Worm (Caenorhabditis elegans) whole organism, young adult: Measurements from ENCODE around the gene F54C9.3.

ENCODE experiments used
- B0336.3 ChIP-seq: fragments of 200-800 bp; sonication (Bioruptor generic); IDR thresholded peaks from 2 replicates; pipeline ENCODE4 v1.3.6; 2022; ENCODE audit warnings: missing genetic modification characterization, missing compliant biosample characterization
- C17E4.6 ChIP-seq: fragments of 200-800 bp; sonication (Bioruptor generic); IDR thresholded peaks from 2 replicates; pipeline ENCODE4 v1.3.6; 2022; ENCODE audit warnings: missing genetic modification reagents, missing genetic modification characterization, missing compliant biosample characterization
- F33H1.4 ChIP-seq: fragments of 200-800 bp; sonication (Bioruptor generic); IDR thresholded peaks from 2 replicates; pipeline ENCODE4 v1.3.6; 2022; ENCODE audit warnings: missing genetic modification reagents, missing genetic modification characterization, missing compliant biosample characterization
- F39B2.1 ChIP-seq: fragments of 200-800 bp; sonication (Bioruptor generic); IDR thresholded peaks from 2 replicates; pipeline ENCODE4 v1.3.6; 2022; ENCODE audit warnings: missing genetic modification reagents, missing genetic modification characterization, missing compliant biosample characterization
- F49E8.2 ChIP-seq: sonication (generic microtip); optimal IDR thresholded peaks from 3 replicates; lab custom pipeline; 2017; ENCODE audit warnings: missing genetic modification characterization, mild to moderate bottlenecking, missing compliant biosample characterization, antibody characterized with exemption, moderate library complexity; ENCODE audit not compliant: insufficient read depth
- K12H6.12 ChIP-seq: fragments of 200-800 bp; sonication (Bioruptor generic); optimal IDR thresholded peaks from 2 replicates; lab custom pipeline; 2018; ENCODE audit warnings: mild to moderate bottlenecking, missing genetic modification characterization, missing compliant biosample characterization
- Y53F4B.3 ChIP-seq: fragments of 200-800 bp; sonication (Bioruptor generic); IDR thresholded peaks from 2 replicates; pipeline ENCODE4 v1.3.6; 2022; ENCODE audit warnings: missing genetic modification reagents, missing genetic modification characterization, missing compliant biosample characterization
- Y53G8AR.9 ChIP-seq: fragments of 200-800 bp; sonication (Bioruptor generic); conservative IDR thresholded peaks from 2 replicates; pipeline ENCODE4 v1.3.6; 2022; ENCODE audit warnings: missing genetic modification reagents, missing genetic modification characterization, missing compliant biosample characterization
- ZK185.1 ChIP-seq: sonication (generic microtip); optimal IDR thresholded peaks from 2 replicates; lab custom pipeline; 2016; ENCODE audit warnings: mild to moderate bottlenecking, missing genetic modification characterization, missing compliant biosample characterization; ENCODE audit not compliant: poor library complexity, severe bottlenecking
- ama-1 ChIP-seq, 3 experiments: fragments of 150-350 bp in 1 of 3; sonication (generic microtip) in 2 of 3; optimal IDR thresholded peaks; 2 replicates each; lab custom pipeline; 2014 to 2018; ENCODE audit warnings: missing biosample characterization in 2 of 3, missing genetic modification characterization in 2 of 3, missing genetic modification reagents in 2 of 3
- attf-6 ChIP-seq: fragments of 200-800 bp; sonication (Bioruptor generic); IDR thresholded peaks from 2 replicates; pipeline ENCODE4 v1.3.6; 2022; ENCODE audit warnings: missing genetic modification reagents, missing genetic modification characterization, missing compliant biosample characterization
- cebp-2 ChIP-seq: fragments of 200-800 bp; sonication (Bioruptor generic); IDR thresholded peaks from 2 replicates; pipeline ENCODE4 v1.3.6; 2022; ENCODE audit warnings: missing genetic modification characterization, missing compliant biosample characterization
- ceh-100 ChIP-seq: fragments of 200-800 bp; sonication (Bioruptor generic); IDR thresholded peaks from 2 replicates; pipeline ENCODE4 v1.3.6; 2022; ENCODE audit warnings: missing genetic modification reagents, missing genetic modification characterization, missing compliant biosample characterization
- ceh-40 ChIP-seq: fragments of 200-800 bp; sonication (Bioruptor generic); IDR thresholded peaks from 2 replicates; pipeline ENCODE4 v1.3.6; 2022; ENCODE audit warnings: missing genetic modification characterization, missing compliant biosample characterization
- ceh-91 ChIP-seq: fragments of 200-800 bp; sonication (Bioruptor generic); IDR thresholded peaks from 2 replicates; pipeline ENCODE4 v1.3.6; 2022; ENCODE audit warnings: missing genetic modification reagents, missing genetic modification characterization, missing compliant biosample characterization
- dox-1 ChIP-seq: fragments of 200-800 bp; sonication (Bioruptor generic); IDR thresholded peaks from 2 replicates; pipeline ENCODE4 v1.3.6; 2022; ENCODE audit warnings: missing genetic modification reagents, missing genetic modification characterization, missing compliant biosample characterization
- dpff-1 ChIP-seq: sonication (generic microtip); optimal IDR thresholded peaks from 2 replicates; lab custom pipeline; 2017; ENCODE audit warnings: mild to moderate bottlenecking, missing genetic modification characterization, missing compliant biosample characterization
- ekl-4 ChIP-seq: fragments of 200-800 bp; sonication (Bioruptor generic); IDR thresholded peaks from 2 replicates; pipeline ENCODE4 v1.3.6; 2022; ENCODE audit warnings: missing genetic modification reagents, missing genetic modification characterization, missing compliant biosample characterization
- hlh-12 ChIP-seq: sonication (generic microtip); optimal IDR thresholded peaks from 2 replicates; lab custom pipeline; 2016; ENCODE audit warnings: missing genetic modification characterization, missing compliant biosample characterization
- hlh-26 ChIP-seq: fragments of 200-800 bp; sonication (Bioruptor generic); conservative IDR thresholded peaks from 2 replicates; pipeline ENCODE4 v1.3.6; 2022; ENCODE audit warnings: missing genetic modification reagents, missing genetic modification characterization, missing compliant biosample characterization
- hmg-1.2 ChIP-seq: fragments of 200-800 bp; sonication (Bioruptor generic); IDR thresholded peaks from 2 replicates; pipeline ENCODE4 v1.3.6; 2022; ENCODE audit warnings: missing genetic modification reagents, missing genetic modification characterization, missing compliant biosample characterization
- let-526 ChIP-seq: fragments of 200-800 bp; sonication (Bioruptor generic); IDR thresholded peaks from 2 replicates; pipeline ENCODE4 v1.3.6; 2022; ENCODE audit warnings: missing genetic modification reagents, missing genetic modification characterization, missing compliant biosample characterization
- let-607 ChIP-seq, 2 experiments: fragments of 200-800 bp in 1 of 2; sonication (Bioruptor generic) in 1 of 2; sonication (generic microtip) in 1 of 2; optimal IDR thresholded peaks; 2 replicates each; lab custom pipeline; 2016 to 2018; ENCODE audit warnings: mild to moderate bottlenecking in 2 of 2, missing compliant biosample characterization in 2 of 2, missing genetic modification characterization in 2 of 2, moderate library complexity in 2 of 2, missing genotype in 1 of 2
- lin-54 ChIP-seq: fragments of 200-800 bp; sonication (Bioruptor generic); optimal IDR thresholded peaks from 2 replicates; lab custom pipeline; 2018; ENCODE audit warnings: mild to moderate bottlenecking, missing genetic modification characterization, missing compliant biosample characterization
- lsl-1 ChIP-seq: fragments of 200-800 bp; sonication (Bioruptor generic); optimal IDR thresholded peaks from 2 replicates; lab custom pipeline; 2018; ENCODE audit warnings: mild to moderate bottlenecking, missing genetic modification characterization, moderate library complexity, missing compliant biosample characterization
- madf-3 ChIP-seq: fragments of 200-800 bp; sonication (Bioruptor generic); IDR thresholded peaks from 2 replicates; pipeline ENCODE4 v1.3.6; 2022; ENCODE audit warnings: missing genetic modification reagents, missing genetic modification characterization, missing compliant biosample characterization
- madf-6 ChIP-seq: fragments of 200-800 bp; sonication (Bioruptor generic); IDR thresholded peaks from 2 replicates; pipeline ENCODE4 v1.3.6; 2022; ENCODE audit warnings: missing genetic modification reagents, missing genetic modification characterization, missing compliant biosample characterization
- mxl-1 ChIP-seq: sonication (generic microtip); optimal IDR thresholded peaks from 2 replicates; lab custom pipeline; 2016; ENCODE audit warnings: missing genetic modification characterization, missing compliant biosample characterization
- nfya-1 ChIP-seq: sonication (generic microtip); optimal IDR thresholded peaks from 2 replicates; lab custom pipeline; 2017; ENCODE audit warnings: antibody characterized with exemption, missing compliant biosample characterization, missing genetic modification characterization, borderline replicate concordance; ENCODE audit not compliant: insufficient read depth
- nhr-179 ChIP-seq: sonication (generic microtip); optimal IDR thresholded peaks from 2 replicates; lab custom pipeline; 2016; ENCODE audit warnings: mild to moderate bottlenecking, missing genetic modification characterization, missing compliant biosample characterization
- nhr-27 ChIP-seq: fragments of 200-800 bp; sonication (Bioruptor generic); optimal IDR thresholded peaks from 2 replicates; lab custom pipeline; 2018; ENCODE audit warnings: mild to moderate bottlenecking, missing genetic modification characterization, moderate library complexity, missing compliant biosample characterization
- nhr-80 ChIP-seq: sonication (generic microtip); optimal IDR thresholded peaks from 2 replicates; lab custom pipeline; 2016; ENCODE audit warnings: missing genetic modification characterization, missing compliant biosample characterization
- nhr-90 ChIP-seq: sonication (generic microtip); optimal IDR thresholded peaks from 2 replicates; lab custom pipeline; 2016; ENCODE audit warnings: missing genotype, mild to moderate bottlenecking, missing genetic modification characterization, missing compliant biosample characterization
- pha-4 ChIP-seq: fragments of 150-350 bp; sonication (generic microtip); optimal IDR thresholded peaks from 2 replicates; lab custom pipeline; 2014; ENCODE audit warnings: missing biosample characterization, missing genetic modification reagents, missing genetic modification characterization
- rpc-1 ChIP-seq, 2 experiments: fragments of 150-350 bp in 1 of 2; sonication (generic microtip) in 1 of 2; optimal IDR thresholded peaks; 2 replicates each; lab custom pipeline; 2014 to 2018; ENCODE audit warnings: missing biosample characterization in 1 of 2, missing genetic modification characterization in 1 of 2, missing genetic modification reagents in 1 of 2, missing genotype in 1 of 2
- sdz-38 ChIP-seq: sonication (generic microtip); optimal IDR thresholded peaks from 2 replicates; lab custom pipeline; 2016; ENCODE audit warnings: missing genotype, missing genetic modification characterization, missing compliant biosample characterization
- snpc-1.1 ChIP-seq: sonication (generic microtip); optimal IDR thresholded peaks from 2 replicates; lab custom pipeline; 2017; ENCODE audit warnings: missing genetic modification characterization, mild to moderate bottlenecking, missing compliant biosample characterization, antibody characterized with exemption, moderate library complexity, missing genotype, missing genetic modification reagents; ENCODE audit not compliant: insufficient read depth
- snpc-4 ChIP-seq, 5 experiments: fragments of 150-350 bp in 1 of 5; sonication (generic microtip) in 4 of 5; optimal IDR thresholded peaks; 2 replicates each; lab custom pipeline; 2014 to 2018; ENCODE audit warnings: missing genetic modification characterization in 5 of 5, missing biosample characterization in 3 of 5, antibody characterized with exemption in 2 of 5, mild to moderate bottlenecking in 2 of 5, missing compliant biosample characterization in 2 of 5, missing genotype in 2 of 5, moderate library complexity in 2 of 5, missing genetic modification reagents in 1 of 5
- somi-1 ChIP-seq: fragments of 200-800 bp; sonication (Bioruptor generic); optimal IDR thresholded peaks from 2 replicates; lab custom pipeline; 2018; ENCODE audit warnings: mild to moderate bottlenecking, missing genetic modification characterization, missing compliant biosample characterization
- zim-3 ChIP-seq: sonication (generic microtip); optimal IDR thresholded peaks from 2 replicates; lab custom pipeline; 2017; ENCODE audit warnings: mild to moderate bottlenecking, missing genetic modification characterization, moderate library complexity, missing compliant biosample characterization
- ztf-22 ChIP-seq: fragments of 200-800 bp; sonication (Bioruptor generic); optimal IDR thresholded peaks from 2 replicates; lab custom pipeline; 2018; ENCODE audit warnings: mild to moderate bottlenecking, missing genetic modification characterization, moderate library complexity, missing compliant biosample characterization
- ztf-6 ChIP-seq: fragments of 200-800 bp; sonication (Bioruptor generic); IDR thresholded peaks from 2 replicates; pipeline ENCODE4 v1.3.6; 2022; ENCODE audit warnings: missing genetic modification reagents, missing genetic modification characterization, missing compliant biosample characterization

F54C9.3 gene

DNA sequence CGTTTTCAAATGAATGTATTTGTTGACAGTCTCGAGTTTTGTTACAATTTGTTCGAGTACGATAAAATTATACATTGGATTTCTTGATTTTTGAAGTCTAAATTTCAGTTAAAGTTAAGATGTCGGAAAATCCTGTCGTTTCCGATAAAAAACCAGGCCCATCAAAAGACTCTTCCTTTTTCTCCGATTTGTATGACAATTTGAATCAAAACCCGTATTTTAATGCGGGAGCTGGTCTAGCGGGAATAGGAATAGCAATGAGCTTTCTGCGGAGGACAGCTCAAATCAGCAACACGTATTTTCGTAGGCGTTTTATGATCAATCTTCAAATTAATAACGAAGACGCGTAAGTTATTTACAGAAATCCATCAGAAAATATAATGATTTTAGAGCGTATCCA is 4.3 kb upstream of the F54C9.3 start, which contains the start of gene bcs-1:
TSS of gene bcs-1 (plus strand) at position 109 of the 400 bp plus-strand sequence.
- 0 out of 2 replicates have a peak, but pooled peaks have one; percentile 14 for TF ChIP-seq C17E4.6
- TF ChIP-seq ceh-91 = 0 out of 2 replicates have a peak, but pooled peaks have one; percentile 10
- peak; percentile 52; the same call in 1 of the 2 replicates for TF ChIP-seq B0336.3
- peak; percentile 10 for TF ChIP-seq lin-54 (GFP tag; lab: Kevin White, UChicago)
- TF ChIP-seq ekl-4 (GFP tag; lab: Robert Waterston, UW) = 0 out of 2 replicates have a peak, but pooled peaks have one; percentile 20
- TF ChIP-seq K12H6.12 (tag; lab: Kevin White, UChicago) = no peak
- TF ChIP-seq madf-6 (GFP tag; lab: Robert Waterston, UW) = peak; percentile 70; the same call in 1 of the 2 replicates
- TF ChIP-seq hmg-1.2 (GFP tag; lab: Robert Waterston, UW) = no peak
- 0 out of 2 replicates have a peak, but pooled peaks have one; percentile 67 for TF ChIP-seq madf-3 (GFP tag; lab: Robert Waterston, UW)
- peak; percentile 19 for TF ChIP-seq F33H1.4
- no peak for TF ChIP-seq hlh-12 (tag; lab: Kevin White, UChicago)
- 0 out of 2 replicates have a peak, but pooled peaks have one; percentile 8 for TF ChIP-seq ceh-100 (GFP tag; lab: Robert Waterston, UW)
- no peak for TF ChIP-seq mxl-1 (tag; lab: Kevin White, UChicago)
- TF ChIP-seq Y53G8AR.9 (GFP tag; lab: Robert Waterston, UW) = peak; percentile 61; the same call in 1 of the 2 replicates
- 0 out of 2 replicates have a peak, but pooled peaks have one; percentile 44 for TF ChIP-seq F39B2.1 (GFP tag; lab: Robert Waterston, UW)
- peak; percentile 42 for TF ChIP-seq attf-6 (GFP tag; lab: Robert Waterston, UW)
- peak; percentile 26 for TF ChIP-seq lsl-1 (GFP tag; lab: Kevin White, UChicago)
- peak; percentile 36 for TF ChIP-seq snpc-1.1
- TF ChIP-seq snpc-4 (GFP tag; optimal IDR thresholded peaks at IDR 0.05; lab: Kevin White, UChicago) = peak; percentile 28
- no peak for TF ChIP-seq snpc-4 (tag; optimal IDR thresholded peaks at IDR 0.05; lab: Kevin White, UChicago)

DNA sequence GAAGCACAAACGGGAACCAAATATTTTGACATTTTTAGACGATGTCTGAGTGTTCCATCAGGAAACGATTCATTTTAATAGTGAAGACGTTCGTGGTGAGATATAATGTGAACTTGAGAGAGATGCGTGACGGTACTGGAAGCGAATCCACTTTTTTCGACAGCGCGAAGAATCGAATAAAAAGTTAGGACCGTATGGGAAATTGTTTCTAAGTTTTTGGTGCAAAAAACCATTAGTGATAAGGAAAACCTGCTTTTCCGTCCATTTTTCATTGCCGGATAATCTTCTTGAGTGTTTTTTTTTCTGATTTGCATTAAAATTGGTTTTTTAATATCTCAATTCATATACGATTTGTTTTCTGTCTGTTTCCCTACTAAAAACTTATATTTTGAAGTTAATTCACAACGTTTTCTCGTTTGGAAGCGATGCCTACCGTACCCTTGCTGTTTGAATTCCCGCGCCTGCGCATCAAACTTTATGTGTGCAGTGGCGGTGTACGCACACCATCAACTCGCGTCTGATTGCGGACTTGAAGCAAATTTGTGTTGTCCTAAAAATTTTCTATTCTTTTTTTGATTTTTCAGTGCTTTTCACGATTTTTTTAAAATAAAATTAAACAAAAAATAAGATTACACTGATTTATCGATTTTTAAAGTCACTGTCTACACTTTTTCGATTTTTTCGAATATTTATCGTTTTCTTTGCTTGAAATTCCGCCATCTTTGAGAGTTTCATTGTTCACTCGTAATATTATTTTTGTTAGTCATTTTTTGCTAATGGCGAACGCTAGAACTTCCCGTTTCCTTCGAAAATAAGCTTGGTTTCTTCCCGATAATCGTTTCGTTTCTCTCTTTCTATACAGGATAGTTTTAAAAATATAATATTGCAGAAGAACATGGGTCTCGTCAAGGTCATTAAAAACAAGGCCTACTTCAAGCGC is 2.7 kb upstream of the F54C9.3 start, which contains the start of the genes col-38 and rpl-5:
TSS of gene col-38 (minus strand) at position 51 of the 940 bp plus-strand sequence.
TSS of gene rpl-5 (plus strand) at position 890 of the 940 bp plus-strand sequence.
- TF ChIP-seq sdz-38 (no peak), Y53F4B.3 (GFP tag; lab: Robert Waterston, UW) (no peak), madf-3 (GFP tag; lab: Robert Waterston, UW) (peak; percentile 39; the same call in 1 of the 2 replicates), nhr-90 (tag; lab: Kevin White, UChicago) (peak; percentile 31), F39B2.1 (GFP tag; lab: Robert Waterston, UW) (no peak), cebp-2 (no peak), ztf-6 (no peak), zim-3 (tag; lab: Kevin White, UChicago) (no peak), F49E8.2 (peak; percentile 68), ZK185.1 (tag; lab: Kevin White, UChicago) (peak; percentile 58), somi-1 (no peak), rpc-1 (optimal IDR thresholded peaks at IDR 0.05; lab: Kevin White, UChicago) (no peak), rpc-1 (tag; optimal IDR thresholded peaks at IDR 0.05; lab: Kevin White, UChicago) (no peak), let-607 (tag; optimal IDR thresholded peaks at IDR 0.05; lab: Kevin White, UChicago) (peak; percentile 69 to 83), let-526 (GFP tag; lab: Robert Waterston, UW) (no peak), dpff-1 (tag; lab: Kevin White, UChicago) (no peak), nhr-179 (tag; lab: Kevin White, UChicago) (no peak), ama-1 (optimal IDR thresholded peaks at IDR 0.05; lab: Kevin White, UChicago) (no peak), ama-1 (GFP tag; optimal IDR thresholded peaks at IDR 0.05; lab: Kevin White, UChicago) (peak in 1 of 2 experiments; percentile 26), ztf-22 (GFP tag; lab: Kevin White, UChicago) (no peak), nhr-80 (tag; lab: Kevin White, UChicago) (peak; percentile 52), ceh-40 (GFP tag; lab: Robert Waterston, UW) (no peak), K12H6.12 (tag; lab: Kevin White, UChicago) (peak; percentile 64), nhr-27 (no peak), dox-1 (GFP tag; lab: Robert Waterston, UW) (peak; percentile 83), pha-4 (tag; lab: Kevin White, UChicago) (peak; percentile 57), hlh-26 (no peak), nfya-1 (tag; lab: Kevin White, UChicago) (no peak)
